Worm (Caenorhabditis elegans) whole organism, midembryonic: Measurements from ENCODE around the gene srbc-60.

Experiments used
- T22C8.4 ChIP-seq: fragments of 200-800 bp; sonication (Bioruptor generic); IDR thresholded peaks from 2 replicates; pipeline ENCODE4 v1.3.6; 2022; ENCODE audit warnings: missing genetic modification characterization, missing compliant biosample characterization
- cog-1 ChIP-seq: sonication (generic microtip); optimal IDR thresholded peaks from 2 replicates; lab custom pipeline; 2016; ENCODE audit warnings: missing genetic modification characterization, missing compliant biosample characterization
- flt-1 ChIP-seq: fragments of 200-800 bp; sonication (Bioruptor generic); IDR thresholded peaks from 2 replicates; pipeline ENCODE4 v1.3.6; 2022; ENCODE audit warnings: missing genetic modification characterization, missing compliant biosample characterization
- klf-2 ChIP-seq: fragments of 200-800 bp; sonication (Bioruptor generic); conservative IDR thresholded peaks from 2 replicates; pipeline ENCODE4 v1.3.6; 2022; ENCODE audit warnings: missing genetic modification reagents, missing genetic modification characterization, missing compliant biosample characterization
- med-1 ChIP-seq: sonication (generic microtip); optimal IDR thresholded peaks from 2 replicates; lab custom pipeline; 2017; ENCODE audit warnings: missing genetic modification characterization, mild to moderate bottlenecking, missing compliant biosample characterization, antibody characterized with exemption, missing genetic modification reagents; ENCODE audit not compliant: insufficient read depth
- ref-1 ChIP-seq: fragments of 200-800 bp; sonication (Bioruptor generic); conservative IDR thresholded peaks from 2 replicates; pipeline ENCODE4 v1.3.6; 2022; ENCODE audit warnings: missing genetic modification reagents, missing genetic modification characterization, missing compliant biosample characterization
- tab-1 ChIP-seq: fragments of 200-800 bp; sonication (Bioruptor generic); IDR thresholded peaks from 2 replicates; pipeline ENCODE4 v1.3.6; 2022; ENCODE audit warnings: missing genetic modification characterization, missing compliant biosample characterization
- ztf-23 ChIP-seq: fragments of 200-800 bp; sonication (Bioruptor generic); IDR thresholded peaks from 2 replicates; pipeline ENCODE4 v1.3.6; 2022; ENCODE audit warnings: missing genetic modification reagents, missing genetic modification characterization, missing compliant biosample characterization
- ztf-29 ChIP-seq: fragments of 200-800 bp; sonication (Bioruptor generic); IDR thresholded peaks from 2 replicates; pipeline ENCODE4 v1.3.6; 2022; ENCODE audit warnings: missing genetic modification reagents, missing genetic modification characterization, missing compliant biosample characterization

Gene srbc-60

ce11 chrV:779999-780398 lies at the start of gene srbc-60:
TSS of gene srbc-60 (plus strand) at chrV:780299.
- TF ChIP-seq flt-1 (GFP tag; lab: Robert Waterston, UW) (no peak), tab-1 (no peak), T22C8.4 (GFP tag; lab: Robert Waterston, UW) (no peak), med-1 (no peak), ztf-23 (GFP tag; lab: Robert Waterston, UW) (no peak), ref-1 (GFP tag; lab: Robert Waterston, UW) (no peak), cog-1 (tag; lab: Kevin White, UChicago) (no peak), ztf-29 (GFP tag; lab: Robert Waterston, UW) (no peak), klf-2 (GFP tag; lab: Robert Waterston, UW) (no peak)

DNA sequence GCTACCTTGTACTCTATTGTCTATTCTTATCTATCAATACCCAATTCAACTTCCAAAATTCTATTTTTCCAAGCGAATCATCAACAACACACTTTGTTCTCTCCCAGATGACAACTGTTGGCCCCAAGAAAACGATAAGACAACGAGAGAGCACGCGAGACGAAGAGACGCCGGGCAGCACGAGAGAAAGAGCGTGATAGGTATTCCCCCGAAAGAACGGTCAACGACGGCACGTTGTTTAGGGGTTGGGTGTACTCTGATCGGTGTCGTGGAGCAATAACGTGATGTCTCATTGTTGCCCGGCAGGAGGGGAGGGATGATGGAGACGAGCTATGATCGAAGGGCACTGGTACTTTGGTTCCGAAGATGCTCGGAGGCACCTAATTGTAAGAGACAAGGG lies 48.8 kb upstream of the srbc-60 start:
- TF ChIP-seq cog-1 (tag; lab: Kevin White, UChicago) (peak; percentile 50), ztf-23 (GFP tag; lab: Robert Waterston, UW) (no peak)

ce11 chrV:736171-736570 lies 43.9 kb upstream of the srbc-60 start, which contains the start of gene srj-25:
TSS of gene srj-25 (minus strand) at chrV:736271.
- TF ChIP-seq ztf-23 (GFP tag; lab: Robert Waterston, UW) (no peak), flt-1 (GFP tag; lab: Robert Waterston, UW) (no peak), ref-1 (GFP tag; lab: Robert Waterston, UW) (no peak), med-1 (no peak), ztf-29 (GFP tag; lab: Robert Waterston, UW) (no peak), tab-1 (no peak), T22C8.4 (GFP tag; lab: Robert Waterston, UW) (no peak), klf-2 (GFP tag; lab: Robert Waterston, UW) (no peak), cog-1 (tag; lab: Kevin White, UChicago) (no peak)

DNA sequence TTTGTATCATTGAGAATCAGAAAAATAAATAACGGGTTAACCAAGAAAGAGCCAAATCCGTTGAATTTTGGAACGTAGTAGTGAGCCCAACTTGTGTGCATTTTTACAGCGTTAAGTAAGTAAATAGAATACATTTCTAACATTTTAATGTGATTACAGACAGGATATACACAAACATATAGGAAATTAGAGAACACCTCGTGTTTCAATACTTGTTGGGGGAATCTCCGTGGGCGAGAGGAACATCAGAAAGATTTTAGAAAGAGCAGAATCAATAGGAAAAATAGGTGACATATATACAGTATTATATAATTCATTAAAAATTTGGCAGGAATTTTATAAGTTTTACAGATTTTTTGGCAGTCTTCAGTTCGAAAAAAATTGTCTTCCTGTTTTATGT lies 41.3 kb upstream of the srbc-60 start, which contains the start of gene srj-24:
Gene srj-24 (minus strand): TSS at position 101 of the 400 bp plus-strand sequence.
- no peak for TF ChIP-seq med-1
- TF ChIP-seq cog-1 (tag; lab: Kevin White, UChicago): no peak
- no peak for TF ChIP-seq ref-1 (GFP tag; lab: Robert Waterston, UW)
- no peak for TF ChIP-seq klf-2 (GFP tag; lab: Robert Waterston, UW)
- TF ChIP-seq flt-1 (GFP tag; lab: Robert Waterston, UW): no peak
- TF ChIP-seq T22C8.4 (GFP tag; lab: Robert Waterston, UW): no peak
- TF ChIP-seq tab-1: no peak
- TF ChIP-seq ztf-23 (GFP tag; lab: Robert Waterston, UW): no peak

- TF ChIP-seq med-1 (no peak), T22C8.4 (GFP tag; lab: Robert Waterston, UW) (no peak), klf-2 (GFP tag; lab: Robert Waterston, UW) (no peak), cog-1 (tag; lab: Kevin White, UChicago) (no peak), ztf-23 (GFP tag; lab: Robert Waterston, UW) (no peak), ref-1 (GFP tag; lab: Robert Waterston, UW) (no peak), ztf-29 (GFP tag; lab: Robert Waterston, UW) (no peak), tab-1 (no peak), flt-1 (GFP tag; lab: Robert Waterston, UW) (no peak)
These were observed 38.3 kb upstream of the srbc-60 start, which contains the start of gene C05E4.7 for ce11 chrV:741820-742219. TSS of gene C05E4.7 (plus strand) at chrV:742120.

DNA sequence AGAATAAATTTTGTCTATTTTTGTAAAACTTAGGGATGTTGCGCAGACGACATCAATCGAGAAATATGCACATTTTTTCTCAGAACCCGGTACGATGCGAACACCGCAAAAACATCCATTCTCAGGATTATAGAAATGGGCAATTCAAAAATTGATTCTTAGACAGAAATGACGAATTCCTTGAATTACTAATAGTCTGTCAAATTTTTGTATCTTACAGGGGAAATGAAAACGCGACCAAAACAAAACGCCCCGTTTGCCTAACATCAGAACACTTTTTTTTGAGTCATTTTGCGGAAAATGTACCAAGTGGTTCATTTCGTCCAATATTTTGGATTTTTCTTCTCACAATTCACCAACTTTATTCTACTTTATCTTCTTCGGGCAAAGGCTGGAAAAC lies 36.8 kb upstream of the srbc-60 start, which contains the start of gene str-134:
Gene str-134 (plus strand): TSS at position 301 of the 400 bp plus-strand sequence.
- TF ChIP-seq ztf-23 (GFP tag; lab: Robert Waterston, UW) (no peak), tab-1 (no peak), klf-2 (GFP tag; lab: Robert Waterston, UW) (no peak)

ce11 chrV:748044-748443 lies 32.1 kb upstream of the srbc-60 start, which contains the start of gene sri-4:
TSS of gene sri-4 (plus strand) at chrV:748344.
- no peak for TF ChIP-seq ztf-23 (GFP tag; lab: Robert Waterston, UW)
- TF ChIP-seq tab-1: no peak
- TF ChIP-seq T22C8.4 (GFP tag; lab: Robert Waterston, UW): no peak
- no peak for TF ChIP-seq klf-2 (GFP tag; lab: Robert Waterston, UW)
- no peak for TF ChIP-seq ztf-29 (GFP tag; lab: Robert Waterston, UW)
- no peak for TF ChIP-seq ref-1 (GFP tag; lab: Robert Waterston, UW)
- no peak for TF ChIP-seq flt-1 (GFP tag; lab: Robert Waterston, UW)
- no peak for TF ChIP-seq cog-1 (tag; lab: Kevin White, UChicago)
- no peak for TF ChIP-seq med-1

- TF ChIP-seq T22C8.4 (GFP tag; lab: Robert Waterston, UW) (no peak), flt-1 (GFP tag; lab: Robert Waterston, UW) (no peak), ztf-23 (GFP tag; lab: Robert Waterston, UW) (no peak), med-1 (no peak), ztf-29 (GFP tag; lab: Robert Waterston, UW) (no peak), ref-1 (GFP tag; lab: Robert Waterston, UW) (no peak)
These were observed 27.3 kb upstream of the srbc-60 start, which contains the start of the genes str-262 and srp-1 for ce11 chrV:752679-753333. TSS of gene str-262 (minus strand) at chrV:752779. TSS of gene srp-1 (plus strand) at chrV:753283.

DNA sequence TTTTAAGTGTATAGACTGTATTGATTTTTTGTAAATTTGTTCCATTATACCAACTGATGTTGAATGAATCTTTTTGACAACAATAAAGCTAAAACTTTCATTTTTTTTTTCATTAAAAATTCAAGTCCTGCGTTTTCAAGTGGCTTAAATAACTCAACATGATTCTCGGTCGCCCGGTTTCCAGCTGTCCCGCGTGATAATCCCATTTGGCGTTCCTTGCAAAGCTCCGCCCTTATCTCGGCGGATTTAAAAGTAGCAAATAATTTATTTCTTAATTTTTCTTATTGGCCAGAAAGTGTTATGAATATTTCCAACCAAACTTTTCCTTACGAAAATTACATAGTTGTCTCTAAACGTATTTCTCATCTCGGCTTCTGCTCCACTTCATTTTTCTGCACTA lies 23.9 kb upstream of the srbc-60 start, which contains the start of gene str-20:
Gene str-20 (plus strand): TSS at position 301 of the 400 bp plus-strand sequence.
- TF ChIP-seq tab-1: no peak

DNA sequence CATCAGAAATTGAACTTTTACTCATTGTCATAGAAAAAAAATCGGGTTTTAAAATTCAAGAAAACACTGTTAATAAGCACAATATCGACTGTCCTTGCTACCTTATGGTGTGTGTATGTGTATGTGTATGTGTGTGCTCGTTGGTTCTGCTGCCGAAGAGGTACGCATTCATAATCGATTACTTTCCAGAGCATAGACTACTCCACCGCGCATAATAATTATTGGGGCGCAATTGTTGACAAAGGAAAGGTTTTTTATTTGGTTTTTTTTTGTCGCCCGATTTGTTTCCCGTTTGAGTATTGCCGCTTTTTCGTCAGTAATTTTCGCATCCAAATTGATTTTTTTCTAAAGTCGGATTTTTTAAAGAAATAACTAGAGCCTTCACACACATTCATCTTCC lies 18.9 kb upstream of the srbc-60 start, which contains the start of gene C05E4.15:
Gene C05E4.15 (minus strand): TSS at position 101 of the 400 bp plus-strand sequence.
- TF ChIP-seq cog-1 (tag; lab: Kevin White, UChicago) (no peak), flt-1 (GFP tag; lab: Robert Waterston, UW) (no peak), med-1 (no peak), ref-1 (GFP tag; lab: Robert Waterston, UW) (no peak), ztf-29 (GFP tag; lab: Robert Waterston, UW) (no peak), tab-1 (no peak), klf-2 (GFP tag; lab: Robert Waterston, UW) (no peak), ztf-23 (GFP tag; lab: Robert Waterston, UW) (no peak), T22C8.4 (GFP tag; lab: Robert Waterston, UW) (no peak)
